Fruit fly (Drosophila melanogaster): ENCODE measurements around the gene GstT4.

DNA sequence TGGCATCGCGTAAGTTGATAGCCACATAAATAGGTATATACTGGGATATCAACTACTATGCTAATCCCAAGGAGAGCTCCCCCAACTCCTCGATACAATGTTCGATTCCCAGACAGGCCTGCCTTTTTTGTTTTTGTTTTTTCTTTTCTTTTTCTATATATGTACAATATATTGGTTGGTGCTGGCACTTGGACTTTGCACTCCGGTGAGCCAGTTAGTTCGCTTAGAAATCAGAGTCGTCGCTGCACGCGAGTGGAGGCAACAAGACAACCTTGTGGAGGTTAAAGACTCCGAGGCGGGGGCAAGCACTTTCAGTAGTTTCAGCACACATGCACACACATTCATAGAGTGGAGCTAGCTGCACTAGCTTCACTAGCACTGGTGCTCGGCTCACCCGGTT lies 1.7 kb downstream of the GstT4 start:
- TF ChIP-seq Sox14 (GFP tag; optimal IDR thresholded peaks at IDR 0.05), result no peak
- peak; percentile 4 for TF ChIP-seq CG1621 (tag; optimal IDR thresholded peaks at IDR 0.05)
- TF ChIP-seq CG11762 (GFP tag; optimal IDR thresholded peaks at IDR 0.05; ENCODE audit: insufficient read depth), result no peak
- no peak for TF ChIP-seq Sox102F (GFP tag; optimal IDR thresholded peaks at IDR 0.05)
- TF ChIP-seq CG8319 (GFP tag; optimal IDR thresholded peaks at IDR 0.05), result no peak
- no peak for TF ChIP-seq CG6792 (GFP tag; optimal IDR thresholded peaks at IDR 0.05)
- TF ChIP-seq CG8632 (GFP tag; optimal IDR thresholded peaks at IDR 0.05), result no peak
